Fruit fly (Drosophila melanogaster): ENCODE results near the gene sstn.
A peak's percentile ranks its signal among the peaks of the same experiment; 100 is the strongest.

Gene sstn

dm6 chr3L:15136659-15137572 is 42.4 kb upstream of the sstn start, which contains the start of gene CG12316 (continued):
- TF ChIP-seq CG12299 (tag; optimal IDR thresholded peaks at IDR 0.05) = peak; percentile 94
- TF ChIP-seq CG3163 (GFP tag; optimal IDR thresholded peaks at IDR 0.05) = peak; percentile 76
- TF ChIP-seq wek (GFP tag; optimal IDR thresholded peaks at IDR 0.05) = peak; percentile 86
- TF ChIP-seq tup (GFP tag; optimal IDR thresholded peaks at IDR 0.05) = peak; percentile 87
- peak; percentile 97 for TF ChIP-seq gcm (GFP tag; optimal IDR thresholded peaks at IDR 0.05)
- no peak for TF ChIP-seq prd (optimal IDR thresholded peaks at IDR 0.05)
- TF ChIP-seq prd (GFP tag; IDR thresholded peaks at IDR 0.05) = peak; percentile 89
- TF ChIP-seq bbx (GFP tag; IDR thresholded peaks at IDR 0.05; ENCODE audit: partially characterized antibody) = peak; percentile 73; the same call in 1 of the 2 replicates
- TF ChIP-seq HLH4C (GFP tag; IDR thresholded peaks at IDR 0.05; ENCODE audit: partially characterized antibody) = peak; percentile 83
- TF ChIP-seq CG4617 (GFP tag; optimal IDR thresholded peaks at IDR 0.05; ENCODE audit: borderline replicate concordance) = peak; percentile 71
- peak; percentile 42; the same call in 1 of the 2 replicates for TF ChIP-seq Ravus (GFP tag; IDR thresholded peaks at IDR 0.05)
- TF ChIP-seq lab (GFP tag; optimal IDR thresholded peaks at IDR 0.05) = peak; percentile 95
- TF ChIP-seq CG4404 (GFP tag; IDR thresholded peaks at IDR 0.05) = peak; percentile 83
- TF ChIP-seq ATbp (GFP tag; optimal IDR thresholded peaks at IDR 0.05) = peak; percentile 91
- TF ChIP-seq cwo (GFP tag; optimal IDR thresholded peaks at IDR 0.05) = peak; percentile 90
- peak; percentile 84 for TF ChIP-seq sima (GFP tag; optimal IDR thresholded peaks at IDR 0.05)
- TF ChIP-seq ara (GFP tag; IDR thresholded peaks at IDR 0.05) = peak; percentile 88
- peak; percentile 85 for TF ChIP-seq p53 (GFP tag; optimal IDR thresholded peaks at IDR 0.05)
- peak; percentile 86 to 92 for TF ChIP-seq chif (GFP tag; optimal IDR thresholded peaks at IDR 0.05)
- TF ChIP-seq lmd (GFP tag; IDR thresholded peaks at IDR 0.05) = peak; percentile 88
- TF ChIP-seq Dip3 (GFP tag; optimal IDR thresholded peaks at IDR 0.05) = peak; percentile 91
- TF ChIP-seq dan (GFP tag; IDR thresholded peaks at IDR 0.05) = no peak
- TF ChIP-seq wdn (GFP tag; IDR thresholded peaks at IDR 0.05) = peak; percentile 87
- TF ChIP-seq Nf-YA (GFP tag; IDR thresholded peaks at IDR 0.05) = peak; percentile 72
- TF ChIP-seq zf30C (GFP tag; optimal IDR thresholded peaks at IDR 0.05) = peak; percentile 36
- peak; percentile 45 for TF ChIP-seq CG11696 (GFP tag; IDR thresholded peaks at IDR 0.05)
- TF ChIP-seq Fer3 (tag; optimal IDR thresholded peaks at IDR 0.05) = peak; percentile 89
- TF ChIP-seq Gug (GFP tag; IDR thresholded peaks at IDR 0.05) = peak; percentile 77
- TF ChIP-seq pho (GFP tag; optimal IDR thresholded peaks at IDR 0.05) = peak; percentile 92
- TF ChIP-seq CG6254 (GFP tag; optimal IDR thresholded peaks at IDR 0.05) = peak; percentile 90
- TF ChIP-seq CG6854 (GFP tag; optimal IDR thresholded peaks at IDR 0.05) = peak; percentile 92
- TF ChIP-seq HHEX (GFP tag; optimal IDR thresholded peaks at IDR 0.05) = peak; percentile 85
- peak; percentile 85 for TF ChIP-seq sim (GFP tag; IDR thresholded peaks at IDR 0.05)
- peak; percentile 40 for TF ChIP-seq sqz (GFP tag; optimal IDR thresholded peaks at IDR 0.05)
- TF ChIP-seq tll (GFP tag; optimal IDR thresholded peaks at IDR 0.05) = peak in 1 of 2 experiments; percentile 4
- TF ChIP-seq CG4730 (GFP tag; IDR thresholded peaks at IDR 0.05) = peak; percentile 60
- TF ChIP-seq CG43689 (GFP tag; IDR thresholded peaks at IDR 0.05) = peak; percentile 34
- TF ChIP-seq NC2α (GFP tag; optimal IDR thresholded peaks at IDR 0.05) = peak; percentile 85
- peak; percentile 87 for TF ChIP-seq fd96Cb (tag; optimal IDR thresholded peaks at IDR 0.05)
- peak; percentile 93 for TF ChIP-seq Xrp1 (GFP tag; IDR thresholded peaks at IDR 0.05)
- peak; percentile 71 for TF ChIP-seq peb (GFP tag; IDR thresholded peaks at IDR 0.05)
- peak; percentile 73; the same call in 2 of the 3 replicates for TF ChIP-seq Opbp (GFP tag; IDR thresholded peaks at IDR 0.05; ENCODE audit: partially characterized antibody)
- peak; percentile 29 for TF ChIP-seq psq (GFP tag; optimal IDR thresholded peaks at IDR 0.05)
- TF ChIP-seq Dref (GFP tag; IDR thresholded peaks at IDR 0.05) = peak; percentile 71
- peak; percentile 76 for TF ChIP-seq gsb (GFP tag; IDR thresholded peaks at IDR 0.05)
- TF ChIP-seq kni (GFP tag; optimal IDR thresholded peaks at IDR 0.05) = peak; percentile 84
- TF ChIP-seq Taf1 (GFP tag; IDR thresholded peaks at IDR 0.05) = 0 out of 2 replicates have a peak, but pooled peaks have one; percentile 22
- TF ChIP-seq pzg (GFP tag; optimal IDR thresholded peaks at IDR 0.05) = peak; percentile 45
